Fruit fly (Drosophila melanogaster): ENCODE results near the gene CG13445.

DNA sequence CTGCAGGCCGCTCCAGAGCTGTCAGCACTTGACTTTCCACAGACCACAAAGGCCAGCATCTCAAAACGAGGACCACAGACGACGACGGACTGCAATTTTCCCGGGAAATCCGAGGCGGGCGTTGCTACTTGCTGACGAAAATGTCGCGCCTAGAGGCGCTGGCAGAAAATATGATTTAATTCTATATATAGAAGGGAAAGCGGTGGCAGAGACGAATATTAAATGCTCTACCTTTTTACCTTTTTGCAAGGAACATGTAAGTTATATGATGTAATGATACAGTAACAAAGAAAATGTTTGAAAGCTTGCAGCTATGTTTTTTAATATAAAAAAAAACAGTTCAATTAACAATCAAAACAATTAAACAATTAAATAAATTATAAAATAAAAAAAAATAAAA lies 48.8 kb upstream of the CG13445 start:
- TF ChIP-seq CG8119 (GFP tag; IDR thresholded peaks at IDR 0.05): no peak
- no peak for TF ChIP-seq CG16779 (tag; optimal IDR thresholded peaks at IDR 0.05)
- no peak for TF ChIP-seq Hr39 (GFP tag; optimal IDR thresholded peaks at IDR 0.05)
- TF ChIP-seq achi (GFP tag; optimal IDR thresholded peaks at IDR 0.05): no peak
- no peak for TF ChIP-seq OdsH (GFP tag; optimal IDR thresholded peaks at IDR 0.05)
- no peak for TF ChIP-seq CG10669 (GFP tag; optimal IDR thresholded peaks at IDR 0.05)
- no peak for TF ChIP-seq CG6792 (GFP tag; optimal IDR thresholded peaks at IDR 0.05)
- TF ChIP-seq Ets21C (GFP tag; optimal IDR thresholded peaks at IDR 0.05): no peak
- no peak for TF ChIP-seq salr (GFP tag; optimal IDR thresholded peaks at IDR 0.05)
- no peak for TF ChIP-seq CG3032 (tag; optimal IDR thresholded peaks at IDR 0.05)
- TF ChIP-seq ss (GFP tag; optimal IDR thresholded peaks at IDR 0.05): no peak
- no peak for TF ChIP-seq CG11294 (GFP tag; IDR thresholded peaks at IDR 0.05)

Data from whole organism, prepupa.